Fruit fly (Drosophila melanogaster): ENCODE data around the gene CG9801.

- TF ChIP-seq Clk (GFP tag; optimal IDR thresholded peaks at IDR 0.05), result no peak
- TF ChIP-seq Hr96 (GFP tag; optimal IDR thresholded peaks at IDR 0.05), result no peak
- TF ChIP-seq CG1620 (GFP tag; optimal IDR thresholded peaks at IDR 0.05), result no peak
- TF ChIP-seq cic (GFP tag; optimal IDR thresholded peaks at IDR 0.05), result no peak
Measured at dm6 chr3R:8794384-8794783, 46.9 kb upstream of the CG9801 start, which contains the start of gene Ir85a.

Data from whole organism, adult.